Worm (Caenorhabditis elegans) whole organism, midembryonic: Measurements from ENCODE around the gene ubc-26.

Experiments used
- T22C8.4 ChIP-seq: fragments of 200-800 bp; sonication (Bioruptor generic); IDR thresholded peaks from 2 replicates; pipeline ENCODE4 v1.3.6; 2022; ENCODE audit warnings: missing genetic modification characterization, missing compliant biosample characterization
- cog-1 ChIP-seq: sonication (generic microtip); optimal IDR thresholded peaks from 2 replicates; lab custom pipeline; 2016; ENCODE audit warnings: missing genetic modification characterization, missing compliant biosample characterization
- flt-1 ChIP-seq: fragments of 200-800 bp; sonication (Bioruptor generic); IDR thresholded peaks from 2 replicates; pipeline ENCODE4 v1.3.6; 2022; ENCODE audit warnings: missing genetic modification characterization, missing compliant biosample characterization
- klf-2 ChIP-seq: fragments of 200-800 bp; sonication (Bioruptor generic); conservative IDR thresholded peaks from 2 replicates; pipeline ENCODE4 v1.3.6; 2022; ENCODE audit warnings: missing genetic modification reagents, missing genetic modification characterization, missing compliant biosample characterization
- med-1 ChIP-seq: sonication (generic microtip); optimal IDR thresholded peaks from 2 replicates; lab custom pipeline; 2017; ENCODE audit warnings: missing genetic modification characterization, mild to moderate bottlenecking, missing compliant biosample characterization, antibody characterized with exemption, missing genetic modification reagents; ENCODE audit not compliant: insufficient read depth
- ref-1 ChIP-seq: fragments of 200-800 bp; sonication (Bioruptor generic); conservative IDR thresholded peaks from 2 replicates; pipeline ENCODE4 v1.3.6; 2022; ENCODE audit warnings: missing genetic modification reagents, missing genetic modification characterization, missing compliant biosample characterization
- tab-1 ChIP-seq: fragments of 200-800 bp; sonication (Bioruptor generic); IDR thresholded peaks from 2 replicates; pipeline ENCODE4 v1.3.6; 2022; ENCODE audit warnings: missing genetic modification characterization, missing compliant biosample characterization
- ztf-23 ChIP-seq: fragments of 200-800 bp; sonication (Bioruptor generic); IDR thresholded peaks from 2 replicates; pipeline ENCODE4 v1.3.6; 2022; ENCODE audit warnings: missing genetic modification reagents, missing genetic modification characterization, missing compliant biosample characterization
- ztf-29 ChIP-seq: fragments of 200-800 bp; sonication (Bioruptor generic); IDR thresholded peaks from 2 replicates; pipeline ENCODE4 v1.3.6; 2022; ENCODE audit warnings: missing genetic modification reagents, missing genetic modification characterization, missing compliant biosample characterization

ubc-26 gene

DNA sequence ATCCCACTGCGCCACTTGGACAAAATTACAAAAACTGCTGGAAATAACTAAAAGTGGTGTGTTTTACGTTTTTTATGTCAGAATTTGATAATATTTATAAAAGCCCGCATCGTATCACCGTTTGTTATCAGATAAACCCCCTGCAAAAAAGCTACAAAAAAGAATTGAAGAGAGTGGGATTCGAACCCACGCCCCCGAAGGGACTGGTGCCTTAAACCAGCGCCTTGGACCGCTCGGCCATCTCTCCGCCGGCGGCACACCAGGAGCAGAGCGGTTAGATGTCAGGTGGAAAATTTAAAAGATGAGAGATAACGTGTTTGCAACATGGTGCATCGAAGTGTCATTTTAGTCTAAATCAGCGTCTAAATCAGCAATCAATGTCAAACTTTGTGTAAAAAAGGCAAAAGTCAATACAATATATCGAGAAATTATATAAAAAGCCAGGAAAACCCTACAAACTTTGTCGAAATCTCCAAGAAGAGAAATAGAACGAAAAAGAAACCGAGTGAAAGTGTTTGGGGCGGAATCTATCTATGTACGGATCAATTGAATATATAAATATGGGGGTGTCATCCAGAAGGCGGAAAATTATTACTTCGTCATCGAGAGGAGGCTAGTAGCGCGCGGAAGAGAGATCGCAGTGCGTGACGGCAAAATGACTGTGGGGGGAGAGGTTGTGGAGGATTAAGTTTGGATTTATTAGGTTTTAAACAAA is 38.6 kb downstream of the ubc-26 start:
- TF ChIP-seq ztf-29 (GFP tag; lab: Robert Waterston, UW): no peak
- TF ChIP-seq cog-1 (tag; lab: Kevin White, UChicago): no peak
- no peak for TF ChIP-seq ref-1 (GFP tag; lab: Robert Waterston, UW)
- 0 out of 2 replicates have a peak, but pooled peaks have one; percentile 7 for TF ChIP-seq ztf-23 (GFP tag; lab: Robert Waterston, UW)
- no peak for TF ChIP-seq T22C8.4 (GFP tag; lab: Robert Waterston, UW)
- 0 out of 2 replicates have a peak, but pooled peaks have one; percentile 57 for TF ChIP-seq flt-1 (GFP tag; lab: Robert Waterston, UW)
- no peak for TF ChIP-seq klf-2 (GFP tag; lab: Robert Waterston, UW)
- no peak for TF ChIP-seq med-1 (GFP tag; lab: Kevin White, UChicago)
- TF ChIP-seq tab-1 (GFP tag; lab: Robert Waterston, UW): 0 out of 2 replicates have a peak, but pooled peaks have one; percentile 46

- TF ChIP-seq T22C8.4 (GFP tag; lab: Robert Waterston, UW) (no peak), flt-1 (GFP tag; lab: Robert Waterston, UW) (peak; percentile 81), cog-1 (tag; lab: Kevin White, UChicago) (no peak), tab-1 (GFP tag; lab: Robert Waterston, UW) (peak; percentile 64), ztf-23 (GFP tag; lab: Robert Waterston, UW) (peak; percentile 52; the same call in 1 of the 2 replicates), ref-1 (GFP tag; lab: Robert Waterston, UW) (no peak), ztf-29 (GFP tag; lab: Robert Waterston, UW) (no peak), klf-2 (GFP tag; lab: Robert Waterston, UW) (no peak), med-1 (GFP tag; lab: Kevin White, UChicago) (no peak)
Observed at ce11 chrII:2859873-2860821, 40.0 kb downstream of the ubc-26 start.

- TF ChIP-seq med-1 (GFP tag; lab: Kevin White, UChicago) (no peak), cog-1 (tag; lab: Kevin White, UChicago) (no peak), ref-1 (GFP tag; lab: Robert Waterston, UW) (no peak), T22C8.4 (GFP tag; lab: Robert Waterston, UW) (no peak), ztf-29 (GFP tag; lab: Robert Waterston, UW) (no peak; the same call in 1 of the 2 replicates), flt-1 (GFP tag; lab: Robert Waterston, UW) (no peak), klf-2 (GFP tag; lab: Robert Waterston, UW) (no peak), tab-1 (GFP tag; lab: Robert Waterston, UW) (no peak)
Observed at ce11 chrII:2859315-2859714, 40.8 kb downstream of the ubc-26 start.

ce11 chrII:2858851-2859250 is 41.3 kb downstream of the ubc-26 start:
- TF ChIP-seq tab-1 (GFP tag; lab: Robert Waterston, UW) (no peak), T22C8.4 (GFP tag; lab: Robert Waterston, UW) (no peak), med-1 (GFP tag; lab: Kevin White, UChicago) (no peak), klf-2 (GFP tag; lab: Robert Waterston, UW) (no peak), ref-1 (GFP tag; lab: Robert Waterston, UW) (no peak)

DNA sequence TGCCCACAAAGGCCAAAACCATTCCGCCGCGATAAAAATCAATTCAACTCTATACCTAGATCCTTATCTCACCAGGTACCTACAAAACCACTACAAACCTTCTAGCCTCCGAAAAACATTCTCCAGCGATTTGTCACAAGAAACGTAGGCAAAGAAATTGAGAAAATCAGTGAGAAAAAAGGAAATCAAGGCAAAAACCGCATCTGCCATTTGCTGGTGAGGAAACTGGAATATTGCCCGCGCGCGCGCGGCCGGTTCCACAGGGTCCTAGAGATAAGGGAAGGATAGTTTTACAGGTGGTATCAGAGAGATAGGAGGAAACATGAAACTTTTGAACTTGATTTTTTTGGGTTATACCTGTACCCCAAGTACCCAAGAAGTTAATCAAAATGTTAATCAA is 42.6 kb downstream of the ubc-26 start:
- no peak for TF ChIP-seq tab-1 (GFP tag; lab: Robert Waterston, UW)
- no peak for TF ChIP-seq med-1 (GFP tag; lab: Kevin White, UChicago)
- no peak for TF ChIP-seq ztf-23 (GFP tag; lab: Robert Waterston, UW)
- no peak for TF ChIP-seq ref-1 (GFP tag; lab: Robert Waterston, UW)
- no peak for TF ChIP-seq flt-1 (GFP tag; lab: Robert Waterston, UW)
- TF ChIP-seq ztf-29 (GFP tag; lab: Robert Waterston, UW): no peak
- TF ChIP-seq klf-2 (GFP tag; lab: Robert Waterston, UW): no peak
- no peak for TF ChIP-seq T22C8.4 (GFP tag; lab: Robert Waterston, UW)
- no peak for TF ChIP-seq cog-1 (tag; lab: Kevin White, UChicago)

DNA sequence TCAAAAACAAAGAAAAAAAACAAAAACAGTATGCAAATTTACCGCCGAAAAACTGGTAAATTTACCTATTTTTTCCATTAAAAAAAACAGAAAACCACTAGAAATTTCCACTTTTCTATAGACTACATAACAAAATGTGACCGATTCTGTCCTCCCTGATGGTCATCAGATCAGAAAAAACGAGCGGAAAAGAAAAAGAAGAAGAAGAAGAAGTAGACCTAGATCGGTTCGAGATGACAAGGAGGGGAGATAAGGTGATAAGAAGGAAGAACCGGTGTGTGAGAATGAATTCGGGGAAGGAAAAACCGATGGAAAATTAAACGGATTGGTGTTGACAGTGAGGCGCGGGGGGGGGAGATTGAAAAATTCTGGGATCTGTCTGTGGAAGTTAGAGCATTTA is 44.0 kb downstream of the ubc-26 start:
- TF ChIP-seq ref-1 (GFP tag; lab: Robert Waterston, UW) (no peak), med-1 (GFP tag; lab: Kevin White, UChicago) (no peak)

- TF ChIP-seq T22C8.4 (GFP tag; lab: Robert Waterston, UW) (no peak), ztf-29 (GFP tag; lab: Robert Waterston, UW) (peak; percentile 34; the same call in 1 of the 2 replicates)
Observed at ce11 chrII:2854794-2855193, 45.4 kb downstream of the ubc-26 start.

DNA sequence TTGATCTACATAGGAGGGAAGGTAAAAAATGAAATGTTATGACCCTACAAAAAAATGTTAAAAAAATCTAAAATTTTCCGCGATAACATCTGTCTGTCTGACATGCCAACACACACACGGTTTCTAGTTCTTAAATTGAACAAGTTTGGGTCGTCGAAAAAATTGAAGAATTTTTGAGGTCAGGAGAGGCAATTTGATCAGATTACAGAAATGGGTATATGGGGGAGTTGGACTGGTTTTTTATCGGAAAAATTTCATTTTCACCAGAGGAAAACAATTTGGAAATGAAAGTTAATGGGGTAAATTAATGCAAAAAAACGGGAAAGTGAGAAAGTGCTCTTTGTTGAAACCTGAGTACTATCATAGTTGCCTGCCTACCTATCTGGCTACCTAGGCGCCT is 46.4 kb downstream of the ubc-26 start:
- TF ChIP-seq ztf-29 (GFP tag; lab: Robert Waterston, UW) (no peak), T22C8.4 (GFP tag; lab: Robert Waterston, UW) (no peak), tab-1 (GFP tag; lab: Robert Waterston, UW) (no peak), med-1 (GFP tag; lab: Kevin White, UChicago) (no peak), flt-1 (GFP tag; lab: Robert Waterston, UW) (no peak), cog-1 (tag; lab: Kevin White, UChicago) (no peak), ztf-23 (GFP tag; lab: Robert Waterston, UW) (no peak), klf-2 (GFP tag; lab: Robert Waterston, UW) (no peak), ref-1 (GFP tag; lab: Robert Waterston, UW) (no peak)
